Worm (Caenorhabditis elegans) whole organism, early embryonic: ENCODE results near the gene R02D3.8.

Experiments
- B0310.2 ChIP-seq: sonication (generic microtip); optimal IDR thresholded peaks from 2 replicates; lab custom pipeline; 2016; ENCODE audit warnings: mild to moderate bottlenecking, missing genetic modification characterization, missing compliant biosample characterization
- F13C5.2 ChIP-seq: sonication (generic microtip); optimal IDR thresholded peaks from 2 replicates; lab custom pipeline; 2017; ENCODE audit warnings: mild to moderate bottlenecking, missing genetic modification characterization, inconsistent platforms, missing compliant biosample characterization
- ama-1 ChIP-seq: fragments of 150-350 bp; optimal IDR thresholded peaks from 2 replicates; lab custom pipeline; 2014
- ceh-13 ChIP-seq: fragments of 200-800 bp; sonication (Bioruptor generic); optimal IDR thresholded peaks from 2 replicates; lab custom pipeline; 2018; ENCODE audit warnings: mild to moderate bottlenecking, missing genetic modification characterization, missing compliant biosample characterization
- ets-7 ChIP-seq: sonication (generic microtip); optimal IDR thresholded peaks from 2 replicates; lab custom pipeline; 2016; ENCODE audit warnings: missing genotype, missing genetic modification characterization, missing compliant biosample characterization
- flt-1 ChIP-seq: fragments of 200-800 bp; sonication (Bioruptor generic); IDR thresholded peaks from 2 replicates; pipeline ENCODE4 v1.3.6; 2022; ENCODE audit warnings: missing genetic modification characterization, missing compliant biosample characterization
- hmg-4 ChIP-seq: fragments of 200-800 bp; sonication (Bioruptor generic); optimal IDR thresholded peaks from 2 replicates; lab custom pipeline; 2018; ENCODE audit warnings: mild to moderate bottlenecking, missing genetic modification characterization, missing compliant biosample characterization
- scrt-1 ChIP-seq: fragments of 200-800 bp; sonication (Bioruptor generic); IDR thresholded peaks from 2 replicates; pipeline ENCODE4 v1.3.6; 2022; ENCODE audit warnings: missing genetic modification characterization, missing compliant biosample characterization
- tbx-11 ChIP-seq: fragments of 200-800 bp; sonication (Bioruptor generic); IDR thresholded peaks from 2 replicates; pipeline ENCODE4 v1.3.6; 2022; ENCODE audit warnings: missing genetic modification characterization, missing compliant biosample characterization
- tbx-37 ChIP-seq: fragments of 200-800 bp; sonication (Bioruptor generic); conservative IDR thresholded peaks from 2 replicates; pipeline ENCODE4 v1.3.6; 2022; ENCODE audit warnings: missing genetic modification reagents, missing genetic modification characterization, missing compliant biosample characterization
- tra-4 ChIP-seq: sonication (generic microtip); optimal IDR thresholded peaks from 2 replicates; lab custom pipeline; 2017; ENCODE audit warnings: missing genetic modification characterization, missing compliant biosample characterization

ce11 chrIV:299190-299589 is 42.2 kb upstream of the R02D3.8 start:
- no peak for TF ChIP-seq tbx-37 (GFP tag; lab: Robert Waterston, UW)
- TF ChIP-seq hmg-4 (GFP tag; lab: Kevin White, UChicago), result no peak
- no peak for TF ChIP-seq ama-1 (lab: Kevin White, UChicago)
- TF ChIP-seq B0310.2 (tag; lab: Kevin White, UChicago), result no peak
- no peak for TF ChIP-seq scrt-1 (GFP tag; lab: Robert Waterston, UW)
- no peak for TF ChIP-seq tbx-11 (GFP tag; lab: Robert Waterston, UW)
- TF ChIP-seq flt-1 (GFP tag; lab: Robert Waterston, UW), result no peak
- no peak for TF ChIP-seq ets-7 (tag; lab: Kevin White, UChicago)
- no peak for TF ChIP-seq F13C5.2 (tag; lab: Kevin White, UChicago)
- no peak for TF ChIP-seq ceh-13 (GFP tag; lab: Kevin White, UChicago)
- TF ChIP-seq tra-4 (tag; lab: Kevin White, UChicago), result no peak
